Fruit fly (Drosophila melanogaster) whole organism, prepupa: ENCODE measurements around the gene Gycalpha99B.

Experiments
- CG31627 ChIP-seq: fragments of 200-800 bp; sonication (Bioruptor generic); optimal IDR thresholded peaks from 3 replicates; lab custom pipeline; 2016; ENCODE audit warnings: missing biosample characterization, missing genetic modification characterization
- CG3919 ChIP-seq: fragments of 200-800 bp; sonication (Bioruptor generic); optimal IDR thresholded peaks from 3 replicates; lab custom pipeline; 2016; ENCODE audit warnings: missing biosample characterization, missing genetic modification characterization
- CG4318 ChIP-seq: fragments of 200-800 bp; sonication (Bioruptor generic); optimal IDR thresholded peaks from 3 replicates; lab custom pipeline; 2017; ENCODE audit warnings: missing biosample characterization, mild to moderate bottlenecking, missing genetic modification characterization
- CG6808 ChIP-seq: fragments of 200-800 bp; sonication (Bioruptor generic); optimal IDR thresholded peaks from 3 replicates; lab custom pipeline; 2017; ENCODE audit warnings: missing biosample characterization, missing genetic modification characterization, mild to moderate bottlenecking, moderate library complexity, missing genetic modification reagents
- Ets96B ChIP-seq: fragments of 200-800 bp; optimal IDR thresholded peaks from 2 replicates; lab custom pipeline; 2019; ENCODE audit warnings: missing biosample characterization, mild to moderate bottlenecking, missing genetic modification characterization, moderate library complexity
- Hr39 ChIP-seq: fragments of 200-800 bp; sonication (Bioruptor generic); optimal IDR thresholded peaks from 2 replicates; lab custom pipeline; 2016; ENCODE audit warnings: missing biosample characterization, missing genetic modification characterization
- Lpt ChIP-seq: fragments of 200-800 bp; sonication (Bioruptor generic); optimal IDR thresholded peaks from 3 replicates; lab custom pipeline; 2016; ENCODE audit warnings: missing biosample characterization, missing genetic modification characterization
- Sox15 ChIP-seq: fragments of 200-800 bp; sonication (Bioruptor generic); optimal IDR thresholded peaks from 3 replicates; lab custom pipeline; 2016; ENCODE audit warnings: missing biosample characterization, missing genetic modification characterization
- acj6 ChIP-seq: fragments of 200-800 bp; sonication (Bioruptor generic); optimal IDR thresholded peaks from 3 replicates; lab custom pipeline; 2016; ENCODE audit warnings: missing biosample characterization, missing genetic modification characterization
- salr ChIP-seq, 2 experiments: fragments of 200-800 bp; sonication (Bioruptor generic); optimal IDR thresholded peaks; 3 replicates each; lab custom pipeline; 2016 to 2018; ENCODE audit warnings: missing biosample characterization in 2 of 2, missing genetic modification characterization in 2 of 2, mild to moderate bottlenecking in 1 of 2
- spab ChIP-seq: fragments of 200-800 bp; sonication (Bioruptor generic); optimal IDR thresholded peaks from 2 replicates; lab custom pipeline; 2017; ENCODE audit warnings: missing biosample characterization, mild to moderate bottlenecking, missing genetic modification characterization, missing genetic modification reagents
- ss ChIP-seq, 2 experiments: fragments of 200-800 bp; sonication (Bioruptor generic); optimal IDR thresholded peaks; 2 replicates in 1 of 2; 3 replicates in 1 of 2; lab custom pipeline; 2017 to 2018; ENCODE audit warnings: mild to moderate bottlenecking in 2 of 2, missing biosample characterization in 2 of 2, missing genetic modification characterization in 2 of 2, moderate library complexity in 1 of 2

DNA sequence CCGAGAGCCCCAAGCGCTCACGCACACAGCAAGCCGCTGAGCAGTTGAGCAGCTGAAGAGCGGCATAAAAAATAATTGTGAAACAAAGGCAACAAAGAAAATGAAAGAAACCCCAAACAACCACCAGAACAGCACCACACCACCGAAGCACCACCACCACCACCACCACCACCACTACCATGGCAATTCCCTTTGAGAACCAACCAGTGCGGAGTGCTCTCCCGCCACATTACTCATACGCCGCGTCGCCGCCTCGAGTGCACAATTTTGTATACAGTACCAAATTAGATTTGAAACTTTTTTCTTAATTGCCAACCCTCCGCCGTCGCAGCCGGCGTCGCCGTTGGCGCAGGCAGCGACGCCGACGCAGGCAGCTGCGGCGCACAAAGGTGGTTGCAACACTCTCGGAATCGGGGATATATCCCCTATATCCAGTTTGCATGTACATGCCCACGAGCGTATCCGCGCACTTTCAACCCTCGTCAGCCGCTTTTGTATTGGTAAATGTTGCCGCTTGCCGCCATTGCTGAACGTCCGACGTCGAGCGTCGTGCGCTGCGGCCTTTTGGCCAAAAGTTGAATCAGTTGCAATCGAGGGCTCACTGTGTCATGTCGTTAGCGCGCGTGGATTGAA is 9.8 kb downstream of the Gycalpha99B start, which contains the start of gene dmrt99B:
- TF ChIP-seq salr (GFP tag; optimal IDR thresholded peaks at IDR 0.05; lab: Kevin White, UChicago) = no peak
- TF ChIP-seq ss (GFP tag; optimal IDR thresholded peaks at IDR 0.05; lab: Kevin White, UChicago) = no peak
- TF ChIP-seq Hr39 (GFP tag; lab: Kevin White, UChicago) = no peak
- TF ChIP-seq CG31627 (GFP tag; lab: Kevin White, UChicago) = no peak
- no peak for TF ChIP-seq Sox15 (GFP tag; lab: Kevin White, UChicago)
- TF ChIP-seq Lpt (GFP tag; lab: Kevin White, UChicago) = no peak
- TF ChIP-seq CG3919 = no peak
- TF ChIP-seq Ets96B = no peak
- no peak for TF ChIP-seq spab (GFP tag; lab: Kevin White, UChicago)
- no peak for TF ChIP-seq acj6 (GFP tag; lab: Kevin White, UChicago)
- TF ChIP-seq CG6808 (GFP tag; lab: Kevin White, UChicago) = no peak
- TF ChIP-seq CG4318 (GFP tag; lab: Kevin White, UChicago) = no peak
